Worm (Caenorhabditis elegans) whole organism, midembryonic: ENCODE results near the gene clec-206.

ENCODE experiments used
- T22C8.4 ChIP-seq: fragments of 200-800 bp; sonication (Bioruptor generic); IDR thresholded peaks from 2 replicates; pipeline ENCODE4 v1.3.6; 2022; ENCODE audit warnings: missing genetic modification characterization, missing compliant biosample characterization
- cog-1 ChIP-seq: sonication (generic microtip); optimal IDR thresholded peaks from 2 replicates; lab custom pipeline; 2016; ENCODE audit warnings: missing genetic modification characterization, missing compliant biosample characterization
- flt-1 ChIP-seq: fragments of 200-800 bp; sonication (Bioruptor generic); IDR thresholded peaks from 2 replicates; pipeline ENCODE4 v1.3.6; 2022; ENCODE audit warnings: missing genetic modification characterization, missing compliant biosample characterization
- klf-2 ChIP-seq: fragments of 200-800 bp; sonication (Bioruptor generic); conservative IDR thresholded peaks from 2 replicates; pipeline ENCODE4 v1.3.6; 2022; ENCODE audit warnings: missing genetic modification reagents, missing genetic modification characterization, missing compliant biosample characterization
- med-1 ChIP-seq: sonication (generic microtip); optimal IDR thresholded peaks from 2 replicates; lab custom pipeline; 2017; ENCODE audit warnings: missing genetic modification characterization, mild to moderate bottlenecking, missing compliant biosample characterization, antibody characterized with exemption, missing genetic modification reagents; ENCODE audit not compliant: insufficient read depth
- ref-1 ChIP-seq: fragments of 200-800 bp; sonication (Bioruptor generic); conservative IDR thresholded peaks from 2 replicates; pipeline ENCODE4 v1.3.6; 2022; ENCODE audit warnings: missing genetic modification reagents, missing genetic modification characterization, missing compliant biosample characterization
- tab-1 ChIP-seq: fragments of 200-800 bp; sonication (Bioruptor generic); IDR thresholded peaks from 2 replicates; pipeline ENCODE4 v1.3.6; 2022; ENCODE audit warnings: missing genetic modification characterization, missing compliant biosample characterization
- ztf-23 ChIP-seq: fragments of 200-800 bp; sonication (Bioruptor generic); IDR thresholded peaks from 2 replicates; pipeline ENCODE4 v1.3.6; 2022; ENCODE audit warnings: missing genetic modification reagents, missing genetic modification characterization, missing compliant biosample characterization
- ztf-29 ChIP-seq: fragments of 200-800 bp; sonication (Bioruptor generic); IDR thresholded peaks from 2 replicates; pipeline ENCODE4 v1.3.6; 2022; ENCODE audit warnings: missing genetic modification reagents, missing genetic modification characterization, missing compliant biosample characterization

The clec-206 gene

DNA sequence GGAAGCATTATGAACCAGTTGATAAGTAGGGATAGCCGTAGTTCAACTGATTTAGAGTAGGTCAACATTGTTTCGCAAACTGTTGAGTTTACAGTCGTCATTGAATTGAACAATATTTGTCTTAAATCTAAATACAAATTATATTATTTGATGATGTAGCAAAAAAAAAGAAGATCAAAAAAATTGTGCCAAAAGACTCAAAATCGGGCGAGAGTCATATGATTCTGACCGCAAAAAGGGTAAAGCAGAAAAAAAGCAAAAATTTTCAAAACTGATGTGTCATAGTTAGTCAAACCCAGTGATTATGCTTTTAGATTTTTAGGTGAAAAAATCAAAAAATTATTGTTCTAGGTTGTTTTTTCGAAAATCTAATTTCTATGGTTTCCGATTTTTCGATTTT lies 23.7 kb upstream of the clec-206 start, which contains the start of gene srab-13:
srab-13 (minus strand) TSS at position 101 of the 400 bp plus-strand sequence.
- TF ChIP-seq tab-1 (GFP tag; lab: Robert Waterston, UW) (no peak), T22C8.4 (GFP tag; lab: Robert Waterston, UW) (no peak), ref-1 (GFP tag; lab: Robert Waterston, UW) (no peak), flt-1 (no peak), med-1 (no peak), ztf-23 (GFP tag; lab: Robert Waterston, UW) (no peak), klf-2 (GFP tag; lab: Robert Waterston, UW) (no peak), ztf-29 (GFP tag; lab: Robert Waterston, UW) (no peak), cog-1 (tag; lab: Kevin White, UChicago) (no peak)

DNA sequence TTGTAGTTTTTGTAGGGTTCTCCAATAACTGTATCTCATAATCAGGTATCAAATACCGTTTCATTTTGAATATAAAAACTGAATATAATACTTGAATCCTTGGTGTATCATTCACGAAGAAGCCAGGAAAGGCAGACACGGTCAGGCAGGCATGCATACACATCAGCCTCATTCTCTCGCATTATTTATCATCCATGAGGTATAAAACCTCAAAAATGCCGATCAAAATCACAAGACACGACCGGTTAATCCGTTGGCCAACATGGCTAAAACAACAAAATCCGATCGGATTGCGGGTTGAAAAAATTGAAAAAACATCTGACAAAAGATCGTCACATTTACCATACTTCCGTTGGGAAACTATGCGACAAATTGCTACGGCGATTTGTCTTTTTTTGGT lies 18.2 kb upstream of the clec-206 start, which contains the start of gene F59A7.5:
F59A7.5 (plus strand) TSS at position 301 of the 400 bp plus-strand sequence.
- TF ChIP-seq ref-1 (GFP tag; lab: Robert Waterston, UW), result no peak
- TF ChIP-seq T22C8.4 (GFP tag; lab: Robert Waterston, UW), result no peak
- TF ChIP-seq flt-1, result no peak
- TF ChIP-seq cog-1 (tag; lab: Kevin White, UChicago), result no peak
- no peak for TF ChIP-seq tab-1 (GFP tag; lab: Robert Waterston, UW)
- no peak for TF ChIP-seq ztf-29 (GFP tag; lab: Robert Waterston, UW)
- TF ChIP-seq ztf-23 (GFP tag; lab: Robert Waterston, UW), result no peak
- TF ChIP-seq klf-2 (GFP tag; lab: Robert Waterston, UW), result no peak

DNA sequence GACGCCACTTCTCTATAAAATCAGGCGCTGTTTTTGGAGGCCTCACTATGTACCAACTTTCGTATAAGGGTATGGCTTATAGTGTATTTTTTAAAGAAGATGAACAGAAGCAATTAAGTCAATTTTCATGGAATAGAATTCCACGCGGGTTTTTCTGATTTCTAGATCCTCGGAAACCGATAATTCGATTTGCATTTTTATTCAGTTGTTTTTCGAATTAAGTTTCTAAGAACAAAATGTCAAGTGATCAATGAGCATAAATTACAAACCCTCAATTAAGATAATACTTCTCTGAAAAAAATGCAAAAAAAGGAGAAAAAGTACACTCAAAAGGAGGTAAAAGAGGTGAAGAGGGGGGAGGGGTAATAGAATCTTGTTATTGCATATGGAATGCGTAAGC lies 17.2 kb upstream of the clec-206 start:
- TF ChIP-seq med-1 (no peak), ztf-29 (GFP tag; lab: Robert Waterston, UW) (no peak), tab-1 (GFP tag; lab: Robert Waterston, UW) (no peak), ref-1 (GFP tag; lab: Robert Waterston, UW) (no peak), flt-1 (no peak), T22C8.4 (GFP tag; lab: Robert Waterston, UW) (no peak), ztf-23 (GFP tag; lab: Robert Waterston, UW) (no peak), klf-2 (GFP tag; lab: Robert Waterston, UW) (no peak), cog-1 (tag; lab: Kevin White, UChicago) (no peak)

DNA sequence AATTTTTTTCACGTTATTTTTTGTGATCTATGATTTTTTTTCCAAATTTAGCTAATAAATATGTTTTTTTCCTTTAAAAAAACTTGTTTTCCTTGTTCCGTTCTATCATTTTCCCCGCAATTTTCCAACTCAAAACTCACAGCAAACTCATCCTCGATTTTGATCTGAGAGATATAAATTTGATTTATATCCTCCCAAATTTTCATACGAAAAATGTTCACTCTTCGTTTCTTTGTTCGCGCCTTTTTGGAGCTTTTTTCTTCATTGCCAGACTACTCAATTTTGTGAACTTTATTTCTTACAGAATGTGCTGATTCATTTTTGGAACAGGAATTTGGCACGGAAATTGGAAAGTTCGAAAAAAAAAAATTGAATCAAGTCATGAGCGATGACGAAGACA lies 14.6 kb upstream of the clec-206 start, which contains the start of gene F59A7.14:
F59A7.14 (plus strand) TSS at position 301 of the 400 bp plus-strand sequence.
- TF ChIP-seq tab-1 (GFP tag; lab: Robert Waterston, UW) (no peak), cog-1 (tag; lab: Kevin White, UChicago) (no peak), T22C8.4 (GFP tag; lab: Robert Waterston, UW) (no peak), ref-1 (GFP tag; lab: Robert Waterston, UW) (no peak), ztf-23 (GFP tag; lab: Robert Waterston, UW) (no peak), klf-2 (GFP tag; lab: Robert Waterston, UW) (no peak), flt-1 (no peak), med-1 (no peak), ztf-29 (GFP tag; lab: Robert Waterston, UW) (no peak)

DNA sequence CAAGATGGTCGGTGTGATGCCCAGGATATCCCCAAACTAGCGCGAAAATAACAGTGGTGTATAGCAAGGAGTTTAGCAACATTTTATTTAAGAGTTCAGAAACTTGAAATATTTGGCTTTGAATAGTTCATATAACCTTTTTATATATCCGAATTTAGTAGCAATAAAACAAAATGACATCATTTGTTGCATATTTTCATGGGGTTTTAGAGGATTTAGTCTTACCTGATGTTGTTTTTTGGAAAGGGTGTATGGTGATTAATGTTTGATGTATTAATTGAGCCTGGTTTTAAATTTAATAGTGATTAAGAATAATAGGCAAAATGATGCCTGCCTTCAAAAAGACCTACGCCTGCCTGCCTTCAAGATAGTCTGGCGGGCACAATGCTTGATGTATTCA lies 12.3 kb upstream of the clec-206 start, which contains the start of gene F59A7.2:
F59A7.2 (minus strand) TSS at position 101 of the 400 bp plus-strand sequence.
- TF ChIP-seq med-1 (no peak), T22C8.4 (GFP tag; lab: Robert Waterston, UW) (no peak), klf-2 (GFP tag; lab: Robert Waterston, UW) (no peak), cog-1 (tag; lab: Kevin White, UChicago) (no peak), tab-1 (GFP tag; lab: Robert Waterston, UW) (no peak), ztf-29 (GFP tag; lab: Robert Waterston, UW) (no peak), ztf-23 (GFP tag; lab: Robert Waterston, UW) (no peak), flt-1 (no peak), ref-1 (GFP tag; lab: Robert Waterston, UW) (no peak)

DNA sequence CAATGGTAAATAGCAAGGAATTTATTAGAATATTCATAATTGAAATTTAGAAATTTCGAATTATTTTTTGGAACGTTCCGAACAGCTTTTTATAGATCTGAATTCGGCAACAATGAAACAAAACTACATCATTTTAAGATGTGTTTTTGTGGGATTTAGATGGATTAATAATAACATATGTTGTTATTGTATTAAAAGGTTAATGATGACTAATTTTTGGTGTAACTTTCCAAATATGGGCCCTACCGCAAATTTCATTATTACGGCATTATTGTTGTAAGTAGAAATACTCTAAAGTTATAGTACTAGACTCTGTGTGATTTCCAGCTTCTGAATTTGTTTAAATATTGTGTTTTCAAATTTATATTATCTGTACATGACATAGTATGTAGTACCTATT lies 9.7 kb upstream of the clec-206 start, which contains the start of gene F59A7.11:
F59A7.11 (minus strand) TSS at position 101 of the 400 bp plus-strand sequence.
- TF ChIP-seq klf-2 (GFP tag; lab: Robert Waterston, UW) (no peak), med-1 (no peak), flt-1 (no peak), ztf-23 (GFP tag; lab: Robert Waterston, UW) (no peak), ref-1 (GFP tag; lab: Robert Waterston, UW) (no peak), T22C8.4 (GFP tag; lab: Robert Waterston, UW) (no peak), tab-1 (GFP tag; lab: Robert Waterston, UW) (no peak), cog-1 (tag; lab: Kevin White, UChicago) (no peak), ztf-29 (GFP tag; lab: Robert Waterston, UW) (no peak)

DNA sequence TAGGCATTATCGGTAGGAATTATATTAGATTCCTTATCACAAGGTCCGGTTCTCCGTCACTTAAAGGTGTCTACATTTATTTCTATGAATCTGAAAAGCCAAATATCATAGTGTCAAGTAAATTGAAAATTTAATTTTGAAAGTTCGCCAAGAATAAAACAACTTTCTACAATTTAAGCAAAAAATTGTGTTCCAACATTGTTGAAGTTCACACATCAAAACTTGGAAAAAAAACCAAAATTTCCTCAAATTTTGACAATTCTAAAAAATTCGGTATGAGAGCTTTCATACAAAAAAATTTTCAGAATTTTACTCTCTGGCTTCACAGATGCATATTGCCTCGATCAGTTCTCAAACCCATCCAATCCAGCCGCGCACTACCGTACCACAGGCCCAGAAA lies 7.6 kb upstream of the clec-206 start, which contains the start of gene F59A7.7:
F59A7.7 (plus strand) TSS at position 301 of the 400 bp plus-strand sequence.
- no peak for TF ChIP-seq ztf-29 (GFP tag; lab: Robert Waterston, UW)

DNA sequence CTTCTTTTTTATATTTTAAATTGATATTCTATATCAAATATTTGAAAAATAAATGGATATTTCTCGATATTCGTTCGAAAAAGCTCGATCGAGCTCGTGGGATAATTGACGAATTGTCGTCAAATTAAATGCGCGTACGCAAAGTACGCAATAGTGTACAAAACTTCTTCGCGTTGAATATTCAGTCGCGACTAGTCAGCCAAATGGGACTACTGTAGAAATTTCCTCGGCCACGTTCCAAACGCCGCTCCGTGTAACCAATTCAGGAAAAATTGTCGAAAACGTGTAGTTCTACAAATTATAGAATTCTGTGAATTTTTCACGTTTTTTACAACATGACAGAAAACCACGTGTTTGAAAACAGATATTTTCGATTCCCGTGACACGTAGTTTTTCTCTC lies 4.3 kb upstream of the clec-206 start:
- TF ChIP-seq cog-1 (tag; lab: Kevin White, UChicago), result no peak
- TF ChIP-seq flt-1, result no peak
- no peak for TF ChIP-seq ref-1 (GFP tag; lab: Robert Waterston, UW)
- no peak for TF ChIP-seq ztf-23 (GFP tag; lab: Robert Waterston, UW)
- no peak for TF ChIP-seq med-1
- TF ChIP-seq ztf-29 (GFP tag; lab: Robert Waterston, UW), result no peak
- TF ChIP-seq tab-1 (GFP tag; lab: Robert Waterston, UW), result no peak
- no peak for TF ChIP-seq T22C8.4 (GFP tag; lab: Robert Waterston, UW)
- no peak for TF ChIP-seq klf-2 (GFP tag; lab: Robert Waterston, UW)

DNA sequence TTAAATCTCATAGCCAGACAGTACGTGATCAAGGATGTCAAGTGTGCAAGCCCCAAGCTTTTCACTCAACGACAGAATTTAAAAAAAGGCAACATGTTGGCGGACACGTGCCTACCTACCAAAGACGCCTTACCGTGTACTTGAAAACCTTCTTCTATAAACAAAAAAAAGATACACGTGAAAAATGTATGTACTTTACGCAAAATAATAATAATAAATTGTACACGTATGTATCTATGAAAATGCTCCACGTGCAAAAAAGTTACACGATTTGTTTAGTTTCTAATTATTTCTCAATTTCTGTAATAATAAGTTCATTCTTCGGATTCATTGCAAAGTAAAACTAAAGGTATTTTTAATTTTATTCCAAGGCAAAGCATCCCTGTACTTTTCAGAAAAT lies 530 bp upstream of the clec-206 start, which contains the start of gene cysl-4:
cysl-4 (plus strand) TSS at position 301 of the 400 bp plus-strand sequence.
- no peak for TF ChIP-seq klf-2 (GFP tag; lab: Robert Waterston, UW)
- no peak for TF ChIP-seq T22C8.4 (GFP tag; lab: Robert Waterston, UW)
- no peak for TF ChIP-seq ztf-23 (GFP tag; lab: Robert Waterston, UW)
- TF ChIP-seq ref-1 (GFP tag; lab: Robert Waterston, UW), result no peak
- TF ChIP-seq med-1, result no peak
- no peak for TF ChIP-seq flt-1
- TF ChIP-seq ztf-29 (GFP tag; lab: Robert Waterston, UW), result no peak
- TF ChIP-seq cog-1 (tag; lab: Kevin White, UChicago), result no peak
- TF ChIP-seq tab-1 (GFP tag; lab: Robert Waterston, UW), result no peak
